Worm (Caenorhabditis elegans): Measurements from ENCODE around the gene gln-5.

DNA sequence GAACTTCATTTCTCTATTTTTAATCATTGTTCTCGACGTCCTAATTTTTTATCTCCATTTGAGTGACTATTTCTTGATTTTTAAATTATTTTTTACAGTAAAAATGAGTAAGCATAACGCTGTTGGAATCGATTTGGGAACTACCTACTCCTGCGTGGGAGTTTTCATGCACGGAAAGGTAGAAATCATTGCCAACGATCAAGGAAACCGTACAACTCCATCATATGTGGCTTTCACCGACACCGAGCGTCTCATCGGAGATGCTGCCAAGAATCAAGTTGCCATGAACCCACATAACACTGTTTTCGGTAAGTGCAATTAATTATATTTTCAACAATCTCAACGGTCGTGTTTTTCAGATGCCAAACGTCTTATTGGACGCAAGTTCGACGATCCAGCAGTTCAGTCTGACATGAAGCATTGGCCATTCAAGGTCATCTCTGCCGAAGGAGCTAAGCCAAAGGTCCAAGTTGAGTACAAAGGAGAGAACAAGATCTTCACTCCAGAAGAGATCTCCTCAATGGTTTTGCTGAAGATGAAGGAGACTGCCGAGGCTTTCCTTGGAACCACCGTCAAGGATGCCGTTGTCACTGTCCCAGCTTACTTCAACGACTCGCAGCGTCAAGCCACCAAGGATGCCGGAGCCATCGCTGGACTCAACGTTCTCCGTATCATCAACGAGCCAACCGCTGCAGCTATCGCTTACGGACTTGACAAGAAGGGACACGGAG lies 5.6 kb upstream of the gln-5 start, which contains the start of gene hsp-1:
- no peak for TF ChIP-seq unc-62 (GFP tag; optimal IDR thresholded peaks at IDR 0.05)
- no peak for TF ChIP-seq sptf-1 (tag; optimal IDR thresholded peaks at IDR 0.05)
- no peak for TF ChIP-seq nhr-2 (tag; optimal IDR thresholded peaks at IDR 0.05)

Measured in whole organism, mixed stage, embryonic.